Worm (Caenorhabditis elegans) whole organism, L3 larva: ENCODE results near the gene ZK813.5.
A peak's percentile ranks its signal among the peaks of the same experiment; 100 is the strongest.

Experiments used
- ZK546.5 ChIP-seq: sonication (generic microtip); optimal IDR thresholded peaks from 2 replicates; lab custom pipeline; 2017; ENCODE audit warnings: missing biosample characterization, missing genetic modification characterization
- aly-2 ChIP-seq: fragments of 150-350 bp; optimal IDR thresholded peaks from 2 replicates; lab custom pipeline; 2014; ENCODE audit warnings: missing biosample characterization, missing genetic modification characterization
- ama-1 ChIP-seq: fragments of 150-350 bp; optimal IDR thresholded peaks from 2 replicates; lab custom pipeline; 2018
- ceh-16 ChIP-seq: sonication (generic microtip); optimal IDR thresholded peaks from 2 replicates; lab custom pipeline; 2017; ENCODE audit warnings: missing biosample characterization, missing genetic modification characterization
- ceh-28 ChIP-seq: fragments of 150-350 bp; optimal IDR thresholded peaks from 2 replicates; lab custom pipeline; 2014; ENCODE audit warnings: missing biosample characterization, missing genetic modification reagents, missing genetic modification characterization
- ceh-82 ChIP-seq: fragments of 150-350 bp; optimal IDR thresholded peaks from 2 replicates; lab custom pipeline; 2014; ENCODE audit warnings: missing biosample characterization, missing genetic modification characterization
- ceh-9 ChIP-seq: sonication (generic microtip); optimal IDR thresholded peaks from 2 replicates; lab custom pipeline; 2018; ENCODE audit warnings: missing biosample characterization, missing genetic modification characterization
- egl-27 ChIP-seq: sonication (generic microtip); optimal IDR thresholded peaks from 4 replicates; lab custom pipeline; 2017; ENCODE audit warnings: missing biosample characterization, missing genetic modification reagents, missing genetic modification characterization
- egl-5 ChIP-seq: fragments of 150-350 bp; optimal IDR thresholded peaks from 2 replicates; lab custom pipeline; 2017; ENCODE audit warnings: missing biosample characterization, missing genetic modification reagents, missing genetic modification characterization, inconsistent platforms
- elt-1 ChIP-seq: fragments of 150-350 bp; optimal IDR thresholded peaks from 2 replicates; lab custom pipeline; 2014; ENCODE audit warnings: missing biosample characterization, missing genetic modification characterization
- eor-1 ChIP-seq, 2 experiments: fragments of 150-350 bp; optimal IDR thresholded peaks; 2 replicates each; lab custom pipeline; 2014 to 2018; ENCODE audit warnings: missing biosample characterization in 2 of 2, missing genetic modification characterization in 2 of 2
- fos-1 ChIP-seq: fragments of 150-350 bp; optimal IDR thresholded peaks from 2 replicates; lab custom pipeline; 2014; ENCODE audit warnings: missing biosample characterization, missing genetic modification characterization
- hmg-11 ChIP-seq: sonication (generic microtip); optimal IDR thresholded peaks from 2 replicates; lab custom pipeline; 2016; ENCODE audit warnings: missing genetic modification characterization, missing compliant biosample characterization
- lin-15B ChIP-seq: fragments of 150-350 bp; optimal IDR thresholded peaks from 2 replicates; lab custom pipeline; 2014; ENCODE audit warnings: missing biosample characterization, missing genetic modification characterization
- lin-39 ChIP-seq: fragments of 150-350 bp; optimal IDR thresholded peaks from 2 replicates; lab custom pipeline; 2018; ENCODE audit warnings: missing biosample characterization, missing genetic modification reagents, missing genetic modification characterization
- lsy-12 ChIP-seq: sonication (generic microtip); optimal IDR thresholded peaks from 2 replicates; lab custom pipeline; 2016; ENCODE audit warnings: mild to moderate bottlenecking, missing genetic modification characterization, missing compliant biosample characterization
- mdl-1 ChIP-seq: fragments of 150-350 bp; optimal IDR thresholded peaks from 2 replicates; lab custom pipeline; 2014; ENCODE audit warnings: missing biosample characterization, missing genetic modification characterization
- mml-1 ChIP-seq: fragments of 150-350 bp; sonication (generic microtip); optimal IDR thresholded peaks from 3 replicates; lab custom pipeline; 2014; ENCODE audit warnings: missing biosample characterization, missing genetic modification characterization
- nfya-1 ChIP-seq: sonication (generic microtip); optimal IDR thresholded peaks from 2 replicates; lab custom pipeline; 2017; ENCODE audit warnings: missing genetic modification characterization, mild to moderate bottlenecking, missing compliant biosample characterization, antibody characterized with exemption, moderate library complexity; ENCODE audit not compliant: insufficient read depth
- nhr-11 ChIP-seq: fragments of 150-350 bp; optimal IDR thresholded peaks from 2 replicates; lab custom pipeline; 2014; ENCODE audit warnings: missing biosample characterization, missing genetic modification characterization
- nhr-12 ChIP-seq: fragments of 150-350 bp; optimal IDR thresholded peaks from 2 replicates; lab custom pipeline; 2014; ENCODE audit warnings: missing biosample characterization, missing genetic modification characterization
- nhr-23 ChIP-seq: fragments of 150-350 bp; optimal IDR thresholded peaks from 2 replicates; lab custom pipeline; 2014; ENCODE audit warnings: missing biosample characterization, missing genetic modification reagents, missing genetic modification characterization
- nhr-237 ChIP-seq: fragments of 150-350 bp; optimal IDR thresholded peaks from 2 replicates; lab custom pipeline; 2014; ENCODE audit warnings: missing biosample characterization, missing genetic modification characterization
- nhr-25 ChIP-seq: sonication (generic microtip); optimal IDR thresholded peaks from 2 replicates; lab custom pipeline; 2017; ENCODE audit warnings: missing biosample characterization, missing genetic modification characterization
- nhr-28 ChIP-seq: fragments of 150-350 bp; optimal IDR thresholded peaks from 2 replicates; lab custom pipeline; 2014; ENCODE audit warnings: missing biosample characterization, missing genetic modification characterization
- nhr-43 ChIP-seq: sonication (generic microtip); optimal IDR thresholded peaks from 2 replicates; lab custom pipeline; 2016; ENCODE audit warnings: mild to moderate bottlenecking, missing genetic modification characterization, missing compliant biosample characterization; ENCODE audit not compliant: poor library complexity, severe bottlenecking
- nhr-67 ChIP-seq: fragments of 150-350 bp; optimal IDR thresholded peaks from 2 replicates; lab custom pipeline; 2014; ENCODE audit warnings: missing biosample characterization, missing genetic modification characterization
- nhr-76 ChIP-seq: fragments of 150-350 bp; sonication (generic microtip); optimal IDR thresholded peaks from 5 replicates; lab custom pipeline; 2014; ENCODE audit warnings: missing biosample characterization, missing genetic modification characterization
- nhr-77 ChIP-seq: fragments of 150-350 bp; optimal IDR thresholded peaks from 2 replicates; lab custom pipeline; 2014; ENCODE audit warnings: missing biosample characterization, missing genetic modification characterization
- pha-4 ChIP-seq: fragments of 150-350 bp; optimal IDR thresholded peaks from 2 replicates; lab custom pipeline; 2014; ENCODE audit warnings: missing biosample characterization, missing genetic modification reagents, missing genetic modification characterization
- pqm-1 ChIP-seq: fragments of 150-350 bp; optimal IDR thresholded peaks from 2 replicates; lab custom pipeline; 2017; ENCODE audit warnings: missing biosample characterization, missing genetic modification characterization, inconsistent platforms
- skn-1 ChIP-seq: fragments of 150-350 bp; optimal IDR thresholded peaks from 2 replicates; lab custom pipeline; 2014; ENCODE audit warnings: missing biosample characterization, missing genetic modification characterization
- tbx-2 ChIP-seq: sonication (generic microtip); optimal IDR thresholded peaks from 2 replicates; lab custom pipeline; 2016; ENCODE audit warnings: mild to moderate bottlenecking, missing genetic modification characterization, missing compliant biosample characterization
- unc-62 ChIP-seq: fragments of 150-350 bp; sonication (generic microtip); optimal IDR thresholded peaks from 4 replicates; lab custom pipeline; 2014; ENCODE audit warnings: missing biosample characterization, missing genetic modification reagents, missing genetic modification characterization
- ztf-11 ChIP-seq: fragments of 150-350 bp; optimal IDR thresholded peaks from 2 replicates; lab custom pipeline; 2014; ENCODE audit warnings: missing biosample characterization, missing genetic modification characterization

ZK813.5 gene

ce11 chrX:3494634-3495033 lies 43.6 kb upstream of the ZK813.5 start:
- no peak for TF ChIP-seq fos-1
- TF ChIP-seq ama-1 = no peak
- TF ChIP-seq lin-39 (tag; lab: Kevin White, UChicago) = no peak
- TF ChIP-seq mdl-1 = no peak
- TF ChIP-seq eor-1 (tag; optimal IDR thresholded peaks at IDR 0.05; lab: Kevin White, UChicago) = no peak
- no peak for TF ChIP-seq ceh-16 (tag; lab: Kevin White, UChicago)
- TF ChIP-seq nhr-43 (tag; lab: Kevin White, UChicago) = no peak
- no peak for TF ChIP-seq nhr-23 (tag; lab: Kevin White, UChicago)
- no peak for TF ChIP-seq nhr-76 (tag; lab: Kevin White, UChicago)
- TF ChIP-seq unc-62 (GFP tag; lab: Kevin White, UChicago) = peak; percentile 1
- TF ChIP-seq pha-4 = no peak
- peak; percentile 38 for TF ChIP-seq egl-5 (tag; lab: Kevin White, UChicago)
- TF ChIP-seq nfya-1 = no peak
- TF ChIP-seq skn-1 = no peak
- no peak for TF ChIP-seq lin-15B (tag; lab: Kevin White, UChicago)
- TF ChIP-seq ceh-82 (tag; lab: Kevin White, UChicago) = no peak
- no peak for TF ChIP-seq nhr-28

DNA sequence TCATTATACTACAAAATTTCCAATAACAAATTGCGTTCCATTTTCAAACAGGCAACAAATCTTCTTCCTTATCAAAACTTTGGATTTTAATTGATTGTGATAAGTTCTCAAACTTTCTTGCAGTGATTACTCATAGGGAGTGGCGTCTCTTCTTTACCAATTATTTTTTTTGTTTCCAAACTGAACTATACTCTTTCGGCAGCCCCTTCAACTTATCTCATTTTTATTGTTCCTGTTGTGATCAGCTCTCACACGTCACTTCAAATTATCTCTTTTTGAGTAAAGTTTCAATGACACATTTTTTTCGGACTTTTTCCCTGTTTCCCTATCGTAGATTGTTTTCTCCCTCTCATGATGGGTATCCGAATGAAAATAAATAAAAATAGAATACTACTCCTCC lies 41.4 kb upstream of the ZK813.5 start:
- TF ChIP-seq aly-2 (tag; lab: Kevin White, UChicago) (no peak), fos-1 (no peak), nhr-67 (no peak), nhr-76 (tag; lab: Kevin White, UChicago) (no peak), unc-62 (GFP tag; lab: Kevin White, UChicago) (no peak), ceh-28 (tag; lab: Kevin White, UChicago) (no peak)
- TF ChIP-seq, all 47 proteins: peak for 0

ce11 chrX:3488993-3489392 lies 38.0 kb upstream of the ZK813.5 start, which contains the start of gene C12D12.3:
TSS of gene C12D12.3 (plus strand) at chrX:3489293.
- TF ChIP-seq nhr-12 = no peak
- TF ChIP-seq ceh-9 (tag; lab: Kevin White, UChicago) = no peak
- no peak for TF ChIP-seq lin-15B (tag; lab: Kevin White, UChicago)
- no peak for TF ChIP-seq eor-1 (tag; optimal IDR thresholded peaks at IDR 0.05; lab: Kevin White, UChicago)
- no peak for TF ChIP-seq aly-2 (tag; lab: Kevin White, UChicago)
- no peak for TF ChIP-seq nhr-77 (tag; lab: Kevin White, UChicago)
- TF ChIP-seq mml-1 (tag; lab: Kevin White, UChicago) = no peak
- TF ChIP-seq nhr-76 (tag; lab: Kevin White, UChicago) = no peak
- TF ChIP-seq tbx-2 = no peak

DNA sequence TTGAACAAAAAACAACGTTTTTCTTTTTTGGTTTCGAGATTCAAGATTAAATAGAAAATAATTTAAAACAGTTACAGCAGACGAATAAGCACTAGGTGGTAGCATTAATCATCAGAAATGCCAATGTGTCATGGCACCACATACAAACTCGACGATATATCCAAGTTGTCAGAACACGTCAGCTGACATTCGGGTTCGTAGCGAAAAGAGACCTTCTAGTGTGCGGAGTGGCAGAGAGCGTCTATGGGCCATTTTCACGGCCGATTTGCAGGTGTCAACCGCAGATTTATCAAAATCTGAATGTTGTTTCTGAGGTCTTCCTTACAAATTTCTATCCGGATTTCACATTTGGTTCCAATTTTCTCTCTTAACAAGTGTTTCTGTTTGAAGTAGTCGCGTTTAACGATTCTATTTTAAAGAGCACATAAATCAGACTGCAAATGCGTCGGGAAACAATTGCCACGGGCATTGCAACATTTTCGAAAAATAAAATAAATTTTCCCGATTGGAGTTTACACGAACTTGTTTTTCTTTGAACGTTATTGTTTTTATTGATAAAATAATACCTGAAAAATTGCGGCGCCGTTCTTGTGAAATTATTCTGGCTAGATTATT lies 37.2 kb upstream of the ZK813.5 start:
- TF ChIP-seq egl-5 (tag; lab: Kevin White, UChicago) (peak; percentile 24), mdl-1 (no peak), eor-1 (tag; optimal IDR thresholded peaks at IDR 0.05; lab: Kevin White, UChicago) (no peak), ZK546.5 (tag; lab: Kevin White, UChicago) (no peak), lin-39 (tag; lab: Kevin White, UChicago) (peak; percentile 12)

DNA sequence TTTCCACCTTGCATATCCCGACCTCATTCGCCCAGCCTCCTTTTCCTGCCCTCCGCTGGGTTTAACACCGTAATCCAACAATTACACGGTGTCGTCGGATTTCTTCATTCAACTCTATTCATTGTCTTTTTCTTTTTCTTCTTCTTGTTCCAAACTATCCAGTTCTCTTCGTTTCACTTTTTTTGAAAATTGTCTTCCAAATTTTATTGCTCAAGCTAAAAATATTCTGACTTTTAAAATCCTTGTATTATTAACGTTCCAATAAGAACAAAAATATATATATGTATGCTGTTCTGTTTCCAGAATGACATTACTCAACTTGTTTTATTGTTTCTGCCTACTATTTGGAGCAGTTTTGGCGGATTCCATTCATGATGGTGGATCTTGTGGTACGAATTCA lies 28.9 kb upstream of the ZK813.5 start, which contains the start of gene wrt-6:
TSS of gene wrt-6 (plus strand) at position 301 of the 400 bp plus-strand sequence.
- no peak for TF ChIP-seq ceh-9 (tag; lab: Kevin White, UChicago)
- TF ChIP-seq nhr-28 = no peak
- no peak for TF ChIP-seq pqm-1 (tag; lab: Kevin White, UChicago)
- TF ChIP-seq egl-27 (tag; lab: Kevin White, UChicago) = no peak
- no peak for TF ChIP-seq nhr-11
- no peak for TF ChIP-seq nhr-12
- no peak for TF ChIP-seq nhr-237 (tag; lab: Kevin White, UChicago)
- TF ChIP-seq ZK546.5 (tag; lab: Kevin White, UChicago) = no peak
- TF ChIP-seq, all 47 proteins: peak for 0

- TF ChIP-seq ceh-16 (tag; lab: Kevin White, UChicago) = no peak
- no peak for TF ChIP-seq ceh-82 (tag; lab: Kevin White, UChicago)
- TF ChIP-seq hmg-11 (tag; lab: Kevin White, UChicago) = no peak
- TF ChIP-seq elt-1 (tag; lab: Kevin White, UChicago) = no peak
- TF ChIP-seq egl-27 (tag; lab: Kevin White, UChicago) = no peak
- TF ChIP-seq nhr-25 = no peak
- no peak for TF ChIP-seq nfya-1
- TF ChIP-seq ztf-11 (tag; lab: Kevin White, UChicago) = no peak
- TF ChIP-seq lin-15B (tag; lab: Kevin White, UChicago) = no peak
- TF ChIP-seq nhr-11 = no peak
- TF ChIP-seq lsy-12 (tag; lab: Kevin White, UChicago) = no peak
- TF ChIP-seq ZK546.5 (tag; lab: Kevin White, UChicago) = no peak
- TF ChIP-seq aly-2 (tag; lab: Kevin White, UChicago) = no peak
Measured at ce11 chrX:3473793-3474192, 22.8 kb upstream of the ZK813.5 start.
